Fruit fly (Drosophila melanogaster): ENCODE results near the gene psd.

psd gene

dm6 chr2L:5948775-5949526 is 15.8 kb downstream of the psd start, which contains the start of gene CG9044 (continued):
- TF ChIP-seq C15 (GFP tag; IDR thresholded peaks at IDR 0.05) (no peak), CG14441 (GFP tag; IDR thresholded peaks at IDR 0.05) (0 out of 2 replicates have a peak, but pooled peaks have one; percentile 24), Xbp1 (GFP tag; optimal IDR thresholded peaks at IDR 0.05) (peak; percentile 71), CG13624 (GFP tag; optimal IDR thresholded peaks at IDR 0.05) (peak; percentile 37), Oaz (GFP tag; IDR thresholded peaks at IDR 0.05) (no peak), Hand (GFP tag; optimal IDR thresholded peaks at IDR 0.05) (no peak), CG10959 (GFP tag; IDR thresholded peaks at IDR 0.05) (no peak), Asciz (GFP tag; optimal IDR thresholded peaks at IDR 0.05) (no peak), lmd (GFP tag; IDR thresholded peaks at IDR 0.05) (peak; percentile 59; the same call in 1 of the 2 replicates), sob (GFP tag; IDR thresholded peaks at IDR 0.05) (peak; percentile 74; the same call in 1 of the 2 replicates), CG18262 (tag; optimal IDR thresholded peaks at IDR 0.05) (no peak), Ssrp (tag; optimal IDR thresholded peaks at IDR 0.05) (peak; percentile 49), ranshi (GFP tag; IDR thresholded peaks at IDR 0.05) (no peak), CG2875 (GFP tag; optimal IDR thresholded peaks at IDR 0.05) (no peak), dati (GFP tag; IDR thresholded peaks at IDR 0.05) (no peak), BtbVII (GFP tag; optimal IDR thresholded peaks at IDR 0.05) (peak; percentile 0), Pdp1 (GFP tag; optimal IDR thresholded peaks at IDR 0.05) (peak; percentile 67 to 69), ham (GFP tag; IDR thresholded peaks at IDR 0.05) (no peak), CG12769 (tag; optimal IDR thresholded peaks at IDR 0.05) (no peak), tna (GFP tag; IDR thresholded peaks at IDR 0.05; ENCODE audit: partially characterized antibody) (peak; percentile 76), inv (GFP tag; IDR thresholded peaks at IDR 0.05; ENCODE audit: partially characterized antibody) (peak; percentile 91), CG43689 (GFP tag; IDR thresholded peaks at IDR 0.05) (no peak), CG1832 (GFP tag; optimal IDR thresholded peaks at IDR 0.05) (no peak), CG30020 (tag; optimal IDR thresholded peaks at IDR 0.05) (peak; percentile 64), CG15073 (GFP tag; optimal IDR thresholded peaks at IDR 0.05) (no peak), peb (GFP tag; IDR thresholded peaks at IDR 0.05) (no peak), Stat92E (GFP tag; optimal IDR thresholded peaks at IDR 0.05) (peak in 1 of 3 experiments; percentile 41), Fer2 (tag; optimal IDR thresholded peaks at IDR 0.05) (no peak), zen2 (GFP tag; IDR thresholded peaks at IDR 0.05; ENCODE audit: partially characterized antibody) (peak; percentile 68; the same call in 2 of the 3 replicates), scrt (GFP tag; optimal IDR thresholded peaks at IDR 0.05) (no peak), org-1 (GFP tag; optimal IDR thresholded peaks at IDR 0.05) (no peak), schlank (tag; optimal IDR thresholded peaks at IDR 0.05) (no peak), CG1647 (GFP tag; optimal IDR thresholded peaks at IDR 0.05) (peak; percentile 68), CG31441 (GFP tag; IDR thresholded peaks at IDR 0.05) (no peak), GATAe (GFP tag; conservative IDR thresholded peaks at IDR 0.05) (no peak), B-H2 (GFP tag; optimal IDR thresholded peaks at IDR 0.05) (no peak), CG6272 (GFP tag; IDR thresholded peaks at IDR 0.05) (no peak; the same call in none of the 2 replicates), ken (GFP tag; IDR thresholded peaks at IDR 0.05) (0 out of 3 replicates have a peak, but pooled peaks have one; percentile 28), zfh2 (GFP tag; optimal IDR thresholded peaks at IDR 0.05) (peak; percentile 83), CG6175 (GFP tag; IDR thresholded peaks at IDR 0.05) (no peak), CG3995 (GFP tag; optimal IDR thresholded peaks at IDR 0.05) (peak; percentile 79), CG4360 (GFP tag; IDR thresholded peaks at IDR 0.05) (no peak), fu2 (GFP tag; optimal IDR thresholded peaks at IDR 0.05) (peak; percentile 70), aop (GFP tag; IDR thresholded peaks at IDR 0.05) (no peak), unc-4 (GFP tag; IDR thresholded peaks at IDR 0.05; ENCODE audit: partially characterized antibody) (peak; percentile 85), CG9215 (GFP tag; IDR thresholded peaks at IDR 0.05) (peak; percentile 66), slou (GFP tag; optimal IDR thresholded peaks at IDR 0.05) (peak; percentile 21), CG18599 (GFP tag; optimal IDR thresholded peaks at IDR 0.05) (no peak), kni (GFP tag; optimal IDR thresholded peaks at IDR 0.05) (no peak)

All from whole organism, embryonic.